Worm (Caenorhabditis elegans): ENCODE measurements around the gene nhr-155.
A peak's percentile ranks its signal among the peaks of the same experiment; 100 is the strongest.

Gene nhr-155

DNA sequence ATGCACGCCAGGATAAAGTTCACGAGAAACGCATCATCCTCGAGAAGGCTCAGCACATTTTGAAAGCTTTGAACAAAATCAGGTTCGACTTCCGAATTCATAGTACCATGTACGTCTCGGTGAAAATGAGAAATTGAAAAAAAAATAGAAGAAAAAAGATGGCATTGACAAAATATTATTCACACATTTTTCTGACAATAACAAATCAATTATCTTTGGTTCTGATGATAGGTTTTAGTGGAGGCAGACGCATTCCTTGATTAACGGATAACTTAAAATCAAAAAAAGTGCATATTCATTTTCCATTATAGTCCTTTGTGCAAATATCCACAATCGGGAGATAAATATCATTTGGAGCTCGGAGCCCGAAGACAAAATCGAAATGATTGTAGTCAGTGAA lies 17.7 kb upstream of the nhr-155 start, which contains the start of gene srw-107:
Gene srw-107, minus strand, starts transcription at position 101 of the 400 bp plus-strand sequence.
- TF ChIP-seq crh-2 (tag; optimal IDR thresholded peaks at IDR 0.05), result no peak
- TF ChIP-seq nhr-25 (tag; optimal IDR thresholded peaks at IDR 0.05), result no peak
- no peak for TF ChIP-seq zag-1 (tag; optimal IDR thresholded peaks at IDR 0.05)
- TF ChIP-seq mab-5 (tag; optimal IDR thresholded peaks at IDR 0.05), result no peak
- no peak for TF ChIP-seq unc-39 (tag; optimal IDR thresholded peaks at IDR 0.05)
- TF ChIP-seq lin-39 (tag; optimal IDR thresholded peaks at IDR 0.05), result no peak
- no peak for TF ChIP-seq nhr-6 (tag; optimal IDR thresholded peaks at IDR 0.05)
- TF ChIP-seq ztf-1 (GFP tag; conservative IDR thresholded peaks at IDR 0.05), result no peak
- no peak for TF ChIP-seq fos-1 (tag; optimal IDR thresholded peaks at IDR 0.05)
- no peak for TF ChIP-seq ztf-4 (tag; optimal IDR thresholded peaks at IDR 0.05)
- TF ChIP-seq dmd-4 (tag; optimal IDR thresholded peaks at IDR 0.05), result no peak
- no peak for TF ChIP-seq alr-1 (tag; optimal IDR thresholded peaks at IDR 0.05)

DNA sequence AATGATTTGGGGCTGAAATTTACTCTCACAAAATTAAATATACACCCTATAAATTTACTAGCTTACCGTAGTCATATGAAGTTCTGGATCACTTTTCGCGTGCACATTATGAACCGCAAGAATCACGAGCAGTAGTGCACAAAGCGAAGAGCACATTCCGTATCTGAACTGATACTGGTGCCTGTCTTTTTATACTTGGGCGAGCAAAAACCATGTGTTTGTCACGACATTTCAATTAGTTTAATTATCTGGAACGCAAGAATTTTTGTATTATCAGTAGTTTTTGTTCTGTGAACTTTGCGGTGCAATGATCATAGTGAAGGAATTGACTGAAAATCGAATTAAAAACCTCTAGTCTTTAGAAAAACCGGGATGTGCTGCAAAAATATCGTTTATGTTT lies 15.2 kb upstream of the nhr-155 start, which contains the start of gene lipl-3:
Gene lipl-3, minus strand, starts transcription at position 161 of the 400 bp plus-strand sequence.
- peak; percentile 10 for TF ChIP-seq sma-9 (GFP tag; optimal IDR thresholded peaks at IDR 0.05)
- TF ChIP-seq sma-9 (tag; optimal IDR thresholded peaks at IDR 0.05), result no peak
- TF ChIP-seq unc-55 (GFP tag; optimal IDR thresholded peaks at IDR 0.05), result no peak

DNA sequence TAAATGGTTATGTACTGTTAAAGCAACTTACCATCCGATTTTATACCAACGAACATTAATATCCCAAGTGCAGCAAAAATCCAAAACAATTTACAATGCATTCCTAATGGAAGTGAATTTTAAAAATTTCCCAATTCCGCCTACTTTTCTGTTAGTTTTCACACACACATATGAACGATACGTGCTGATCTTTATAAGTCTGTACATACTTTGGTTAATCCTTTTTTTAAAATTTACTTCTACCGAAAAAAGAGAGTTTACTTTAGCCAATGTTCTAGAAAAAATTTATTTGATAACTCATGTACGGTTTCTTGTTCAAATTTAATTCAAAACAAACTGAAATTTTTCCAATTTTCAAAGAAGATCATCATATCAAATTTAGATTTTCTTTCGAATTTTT lies 14.2 kb upstream of the nhr-155 start, which contains the start of gene R11G11.16:
Gene R11G11.16, minus strand, starts transcription at position 101 of the 400 bp plus-strand sequence.
- no peak for TF ChIP-seq blmp-1 (tag; optimal IDR thresholded peaks at IDR 0.05; ENCODE audit: insufficient read depth)

DNA sequence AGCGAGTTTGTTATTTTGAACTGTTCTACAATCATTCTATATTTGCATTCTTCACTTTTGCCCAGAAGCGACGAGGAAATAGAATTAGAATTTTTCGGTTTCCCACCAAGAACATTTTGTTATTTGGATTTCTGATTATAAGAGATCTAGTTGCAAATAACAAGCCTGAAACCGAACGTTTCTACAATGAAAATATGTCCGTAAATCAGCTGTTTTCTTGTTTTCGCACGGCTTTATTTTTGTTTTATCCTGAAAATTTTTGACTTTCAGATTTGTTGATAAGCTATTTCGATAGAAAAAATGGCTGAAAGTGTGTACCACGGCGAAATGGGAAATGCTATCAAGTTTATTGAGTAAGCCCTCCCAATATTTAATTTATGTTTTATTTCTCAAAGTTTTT lies 11.7 kb upstream of the nhr-155 start, which contains the start of gene srw-108:
Gene srw-108, plus strand, starts transcription at position 301 of the 400 bp plus-strand sequence.
- TF ChIP-seq dmd-4 (tag; optimal IDR thresholded peaks at IDR 0.05) (no peak), nhr-11 (tag; optimal IDR thresholded peaks at IDR 0.05) (no peak), elt-1 (tag; optimal IDR thresholded peaks at IDR 0.05) (no peak), skn-1 (tag; optimal IDR thresholded peaks at IDR 0.05) (no peak), ztf-4 (tag; optimal IDR thresholded peaks at IDR 0.05) (no peak)

ce11 chrV:532046-532445 lies 7.2 kb upstream of the nhr-155 start, which contains the start of gene nhr-58:
Gene nhr-58, plus strand, starts transcription at chrV:532259.
- TF ChIP-seq aly-2 (tag; optimal IDR thresholded peaks at IDR 0.05) (no peak), lin-13 (GFP tag; optimal IDR thresholded peaks at IDR 0.05) (no peak), nhr-25 (tag; optimal IDR thresholded peaks at IDR 0.05) (no peak), gmeb-1 (tag; optimal IDR thresholded peaks at IDR 0.05) (peak; percentile 29), sem-4 (tag; optimal IDR thresholded peaks at IDR 0.05) (no peak), lin-39 (tag; optimal IDR thresholded peaks at IDR 0.05) (no peak), mab-5 (tag; optimal IDR thresholded peaks at IDR 0.05) (no peak), fos-1 (tag; optimal IDR thresholded peaks at IDR 0.05) (peak; percentile 93), ztf-4 (tag; optimal IDR thresholded peaks at IDR 0.05) (no peak), blmp-1 (tag; optimal IDR thresholded peaks at IDR 0.05; ENCODE audit: insufficient read depth) (peak; percentile 64), C34F6.9 (tag; optimal IDR thresholded peaks at IDR 0.05) (peak; percentile 62), nhr-237 (tag; optimal IDR thresholded peaks at IDR 0.05) (no peak), nhr-21 (tag; optimal IDR thresholded peaks at IDR 0.05) (peak; percentile 66), nhr-11 (tag; optimal IDR thresholded peaks at IDR 0.05) (no peak), sma-3 (GFP tag; optimal IDR thresholded peaks at IDR 0.05) (peak; percentile 61), ceh-16 (tag; optimal IDR thresholded peaks at IDR 0.05) (peak; percentile 18), lin-11 (tag; optimal IDR thresholded peaks at IDR 0.05) (no peak), ZK546.5 (tag; optimal IDR thresholded peaks at IDR 0.05) (no peak), nhr-77 (tag; optimal IDR thresholded peaks at IDR 0.05) (no peak), elt-3 (tag; optimal IDR thresholded peaks at IDR 0.05) (no peak), egl-27 (tag; optimal IDR thresholded peaks at IDR 0.05) (peak; percentile 83), crh-2 (tag; optimal IDR thresholded peaks at IDR 0.05) (peak; percentile 63), alr-1 (tag; optimal IDR thresholded peaks at IDR 0.05) (no peak), peb-1 (tag; optimal IDR thresholded peaks at IDR 0.05) (no peak), ceh-82 (tag; optimal IDR thresholded peaks at IDR 0.05) (no peak), snpc-4 (tag; optimal IDR thresholded peaks at IDR 0.05) (peak; percentile 17), R02D3.7 (tag; optimal IDR thresholded peaks at IDR 0.05) (no peak), nhr-10 (tag; optimal IDR thresholded peaks at IDR 0.05) (no peak), nhr-6 (tag; optimal IDR thresholded peaks at IDR 0.05) (peak; percentile 15), lsy-2 (tag; optimal IDR thresholded peaks at IDR 0.05) (no peak), Y55F3AM.14 (GFP tag; optimal IDR thresholded peaks at IDR 0.05) (no peak), nhr-23 (tag; optimal IDR thresholded peaks at IDR 0.05) (no peak), skn-1 (tag; optimal IDR thresholded peaks at IDR 0.05) (no peak), zag-1 (tag; optimal IDR thresholded peaks at IDR 0.05) (no peak), F13H6.1 (tag; optimal IDR thresholded peaks at IDR 0.05) (peak; percentile 81), nhr-129 (tag; optimal IDR thresholded peaks at IDR 0.05) (peak; percentile 97), unc-62 (GFP tag; optimal IDR thresholded peaks at IDR 0.05) (no peak), mbf-1 (tag; optimal IDR thresholded peaks at IDR 0.05) (no peak), nhr-12 (tag; optimal IDR thresholded peaks at IDR 0.05) (no peak)
